Worm (Caenorhabditis elegans): ENCODE data around the gene cit-1.2.

- TF ChIP-seq flt-1 (GFP tag; IDR thresholded peaks at IDR 0.05) = no peak
- no peak for TF ChIP-seq klf-2 (GFP tag; conservative IDR thresholded peaks at IDR 0.05)
- no peak for TF ChIP-seq T22C8.4 (GFP tag; IDR thresholded peaks at IDR 0.05)
- TF ChIP-seq cog-1 (tag; optimal IDR thresholded peaks at IDR 0.05) = no peak
- no peak for TF ChIP-seq ztf-23 (GFP tag; IDR thresholded peaks at IDR 0.05)
- TF ChIP-seq tab-1 (GFP tag; IDR thresholded peaks at IDR 0.05) = no peak
- TF ChIP-seq ztf-29 (GFP tag; IDR thresholded peaks at IDR 0.05) = no peak
Measured at ce11 chrIII:8061114-8061513, 50.5 kb downstream of the cit-1.2 start.

All from whole organism, midembryonic.